Worm (Caenorhabditis elegans): ENCODE data around the gene F19C7.3.

DNA sequence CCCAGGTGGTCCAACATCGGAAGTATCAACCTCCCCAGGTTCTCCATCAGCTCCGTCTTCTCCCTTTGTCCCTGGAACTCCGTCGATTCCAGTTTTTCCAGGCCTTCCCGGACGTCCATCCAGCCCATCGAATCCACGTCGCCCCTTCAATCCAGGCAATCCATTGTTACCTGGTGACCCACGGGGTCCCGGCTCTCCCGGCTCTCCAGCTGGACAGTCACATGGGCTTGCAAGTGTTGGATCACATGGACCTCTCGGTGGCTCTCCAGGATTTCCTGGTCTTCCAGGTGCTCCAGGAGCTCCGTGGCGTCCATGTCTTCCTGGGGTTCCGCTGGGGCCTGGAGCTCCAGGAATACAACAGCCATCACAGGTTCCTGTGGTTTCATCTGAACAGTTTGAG lies 11.7 kb downstream of the F19C7.3 start:
- TF ChIP-seq dao-5 (tag; optimal IDR thresholded peaks at IDR 0.05) (no peak), him-1 (tag; optimal IDR thresholded peaks at IDR 0.05) (no peak)
